Fruit fly (Drosophila melanogaster) whole organism, embryonic: ENCODE data around the gene miple1.
A peak's percentile ranks its signal among the peaks of the same experiment; 100 is the strongest.

Experiments
- Abd-B ChIP-seq: fragments of 200-800 bp; sonication (Bioruptor generic); optimal IDR thresholded peaks from 2 replicates; lab custom pipeline; 2018; ENCODE audit warnings: missing biosample characterization, mild to moderate bottlenecking, missing genetic modification characterization, moderate library complexity
- CG10366 ChIP-seq: fragments of 200-800 bp; sonication (Bioruptor generic); IDR thresholded peaks from 2 replicates; pipeline ENCODE4 v1.3.6; 2022; ENCODE audit warnings: missing biosample characterization, missing genetic modification characterization
- CG10565 ChIP-seq: fragments of 200-800 bp; sonication (Bioruptor generic); optimal IDR thresholded peaks from 3 replicates; lab custom pipeline; 2016; ENCODE audit warnings: missing biosample characterization, mild to moderate bottlenecking, missing genetic modification characterization
- CG12104 ChIP-seq: fragments of 200-800 bp; sonication (Bioruptor generic); optimal IDR thresholded peaks from 3 replicates; lab custom pipeline; 2016; ENCODE audit warnings: missing biosample characterization, missing genetic modification characterization
- CG12744 ChIP-seq: fragments of 200-800 bp; sonication (Bioruptor generic); optimal IDR thresholded peaks from 2 replicates; lab custom pipeline; 2016; ENCODE audit warnings: missing biosample characterization, missing genetic modification characterization
- CG13775 ChIP-seq: fragments of 200-800 bp; sonication (Bioruptor generic); optimal IDR thresholded peaks from 3 replicates; lab custom pipeline; 2017; ENCODE audit warnings: missing biosample characterization, mild to moderate bottlenecking, missing genetic modification characterization
- CG13894 ChIP-seq: fragments of 200-800 bp; sonication (Bioruptor generic); optimal IDR thresholded peaks from 3 replicates; lab custom pipeline; 2018; ENCODE audit warnings: missing biosample characterization, mild to moderate bottlenecking, missing genetic modification characterization, moderate library complexity
- CG30020 ChIP-seq: fragments of 200-800 bp; optimal IDR thresholded peaks from 2 replicates; lab custom pipeline; 2019; ENCODE audit warnings: missing biosample characterization, mild to moderate bottlenecking, missing genetic modification characterization, moderate library complexity
- CG31388 ChIP-seq: fragments of 200-800 bp; sonication (Bioruptor generic); optimal IDR thresholded peaks from 2 replicates; lab custom pipeline; 2016; ENCODE audit warnings: missing biosample characterization, missing genetic modification characterization
- CG31441 ChIP-seq: fragments of 200-800 bp; sonication (Bioruptor generic); IDR thresholded peaks from 2 replicates; pipeline ENCODE4 v1.3.6; 2022; ENCODE audit warnings: missing biosample characterization, missing genetic modification characterization
- CG3163 ChIP-seq: fragments of 200-800 bp; sonication (Bioruptor generic); optimal IDR thresholded peaks from 3 replicates; lab custom pipeline; 2016; ENCODE audit warnings: missing biosample characterization, missing genetic modification characterization
- CG34376 ChIP-seq: fragments of 200-800 bp; sonication (Bioruptor generic); optimal IDR thresholded peaks from 2 replicates; lab custom pipeline; 2018; ENCODE audit warnings: missing biosample characterization, mild to moderate bottlenecking, missing genetic modification characterization
- CG6813 ChIP-seq: fragments of 200-800 bp; sonication (Bioruptor generic); optimal IDR thresholded peaks from 2 replicates; lab custom pipeline; 2017; ENCODE audit warnings: missing biosample characterization, missing genetic modification characterization, mild to moderate bottlenecking, moderate library complexity, missing genetic modification reagents
- CG7987 ChIP-seq: fragments of 200-800 bp; sonication (Bioruptor generic); optimal IDR thresholded peaks from 2 replicates; lab custom pipeline; 2018; ENCODE audit warnings: missing biosample characterization, mild to moderate bottlenecking, missing genetic modification characterization, moderate library complexity
- CG8924 ChIP-seq: fragments of 200-800 bp; optimal IDR thresholded peaks from 3 replicates; lab custom pipeline; 2019; ENCODE audit warnings: missing biosample characterization, mild to moderate bottlenecking, missing genetic modification characterization, moderate library complexity
- CG9609 ChIP-seq: fragments of 200-800 bp; sonication (Bioruptor generic); optimal IDR thresholded peaks from 3 replicates; lab custom pipeline; 2016; ENCODE audit warnings: missing biosample characterization, missing genetic modification characterization
- CHES-1-like ChIP-seq: fragments of 200-800 bp; sonication (Bioruptor generic); optimal IDR thresholded peaks from 2 replicates; lab custom pipeline; 2016; ENCODE audit warnings: missing biosample characterization, missing genetic modification characterization
- Deaf1 ChIP-seq: fragments of 200-800 bp; optimal IDR thresholded peaks from 3 replicates; lab custom pipeline; 2019; ENCODE audit warnings: missing biosample characterization, mild to moderate bottlenecking, missing genetic modification characterization, moderate library complexity
- Dip2 ChIP-seq: fragments of 200-800 bp; sonication (Bioruptor generic); IDR thresholded peaks from 2 replicates; pipeline ENCODE4 v1.3.6; 2022; ENCODE audit warnings: missing biosample characterization, missing genetic modification characterization
- Gug ChIP-seq: fragments of 200-800 bp; sonication (Bioruptor generic); IDR thresholded peaks from 4 replicates; pipeline ENCODE4 v1.3.6; 2022; ENCODE audit warnings: missing biosample characterization, missing genetic modification characterization
- Hand ChIP-seq: fragments of 200-800 bp; sonication (Bioruptor generic); optimal IDR thresholded peaks from 2 replicates; lab custom pipeline; 2017; ENCODE audit warnings: mild to moderate bottlenecking, missing biosample characterization, missing genetic modification reagents, missing genetic modification characterization
- Hr39 ChIP-seq: fragments of >200 bp; optimal IDR thresholded peaks from 2 replicates; lab custom pipeline; 2017
- Med ChIP-seq: fragments of 200-800 bp; sonication (Bioruptor generic); peaks from one replicate; lab custom pipeline; 2016; ENCODE audit warnings: missing biosample characterization, missing genetic modification characterization, mild to moderate bottlenecking, inconsistent platforms, moderate library complexity
- az2 ChIP-seq: fragments of 200-800 bp; sonication (Bioruptor generic); optimal IDR thresholded peaks from 3 replicates; lab custom pipeline; 2016; ENCODE audit warnings: missing biosample characterization, missing genetic modification characterization
- bbx ChIP-seq: fragments of 200-800 bp; sonication (Bioruptor generic); IDR thresholded peaks from 2 replicates; pipeline ENCODE4 v1.3.6; 2022; ENCODE audit warnings: missing biosample characterization, missing genetic modification characterization; ENCODE audit not compliant: partially characterized antibody
- crc ChIP-seq: fragments of 200-800 bp; sonication (Bioruptor generic); optimal IDR thresholded peaks from 2 replicates; lab custom pipeline; 2016; ENCODE audit warnings: missing biosample characterization, missing genetic modification characterization
- cwo ChIP-seq: fragments of 200-800 bp; sonication (Bioruptor generic); optimal IDR thresholded peaks from 3 replicates; lab custom pipeline; 2017; ENCODE audit warnings: missing biosample characterization, missing genetic modification characterization, mild to moderate bottlenecking, moderate library complexity, missing genetic modification reagents
- fd102C ChIP-seq: fragments of 200-800 bp; sonication (Bioruptor generic); optimal IDR thresholded peaks from 2 replicates; lab custom pipeline; 2018; ENCODE audit warnings: missing biosample characterization, mild to moderate bottlenecking, missing genetic modification characterization, moderate library complexity
- fd3F ChIP-seq: fragments of 200-800 bp; sonication (Bioruptor generic); optimal IDR thresholded peaks from 2 replicates; lab custom pipeline; 2018; ENCODE audit warnings: missing biosample characterization, mild to moderate bottlenecking, missing genetic modification characterization, moderate library complexity
- fru ChIP-seq: fragments of >200 bp; optimal IDR thresholded peaks from 2 replicates; lab custom pipeline; 2017
- ftz-f1 ChIP-seq: fragments of 200-800 bp; sonication (Bioruptor generic); optimal IDR thresholded peaks from 2 replicates; lab custom pipeline; 2016; ENCODE audit warnings: missing biosample characterization, missing genetic modification characterization
- grn ChIP-seq: fragments of 200-800 bp; sonication (Bioruptor generic); optimal IDR thresholded peaks from 3 replicates; lab custom pipeline; 2017; ENCODE audit warnings: missing biosample characterization, missing genetic modification characterization
- hbn ChIP-seq: fragments of 200-800 bp; sonication (Bioruptor generic); IDR thresholded peaks from 2 replicates; pipeline ENCODE4 v1.3.6; 2022; ENCODE audit warnings: missing biosample characterization, missing genetic modification characterization; ENCODE audit not compliant: partially characterized antibody
- pb ChIP-seq: fragments of 200-800 bp; sonication (Bioruptor generic); optimal IDR thresholded peaks from 3 replicates; lab custom pipeline; 2016; ENCODE audit warnings: missing biosample characterization, missing genetic modification characterization
- sens ChIP-seq: fragments of 200-800 bp; sonication (Bioruptor generic); peaks from one replicate; lab custom pipeline; 2016; ENCODE audit warnings: missing biosample characterization, missing genetic modification characterization
- slp2 ChIP-seq: fragments of 200-800 bp; sonication (Bioruptor generic); optimal IDR thresholded peaks from 2 replicates; lab custom pipeline; 2016; ENCODE audit warnings: missing biosample characterization, missing genetic modification characterization
- sna ChIP-seq: fragments of 200-800 bp; sonication (Bioruptor generic); IDR thresholded peaks from 2 replicates; pipeline ENCODE4 v1.3.6; 2022; ENCODE audit warnings: missing biosample characterization, missing genetic modification characterization; ENCODE audit not compliant: partially characterized antibody
- sug ChIP-seq: fragments of 200-800 bp; optimal IDR thresholded peaks from 2 replicates; lab custom pipeline; 2019; ENCODE audit warnings: missing biosample characterization, mild to moderate bottlenecking, missing genetic modification characterization, moderate library complexity
- tx ChIP-seq: fragments of 200-800 bp; sonication (Bioruptor generic); optimal IDR thresholded peaks from 2 replicates; lab custom pipeline; 2016; ENCODE audit warnings: missing biosample characterization, missing genetic modification characterization
- usp ChIP-seq: fragments of >200 bp; optimal IDR thresholded peaks from 2 replicates; lab custom pipeline; 2017; ENCODE audit warnings: missing biosample characterization, missing genetic modification characterization
- vfl ChIP-seq: fragments of 200-800 bp; sonication (Bioruptor generic); optimal IDR thresholded peaks from 2 replicates; lab custom pipeline; 2016; ENCODE audit warnings: missing biosample characterization, missing genetic modification characterization
- vnd ChIP-seq: fragments of 200-800 bp; sonication (Bioruptor generic); IDR thresholded peaks from 3 replicates; pipeline ENCODE4 v1.3.6; 2022; ENCODE audit warnings: missing biosample characterization, missing genetic modification characterization; ENCODE audit not compliant: partially characterized antibody
- vvl ChIP-seq: fragments of 200-800 bp; sonication (Bioruptor generic); IDR thresholded peaks from 2 replicates; pipeline ENCODE4 v1.3.6; 2022; ENCODE audit warnings: missing biosample characterization, missing genetic modification characterization
- wdn ChIP-seq: fragments of 200-800 bp; sonication (Bioruptor generic); IDR thresholded peaks from 2 replicates; pipeline ENCODE4 v1.3.6; 2022; ENCODE audit warnings: missing biosample characterization, missing genetic modification characterization
- zen2 ChIP-seq: fragments of 200-800 bp; sonication (Bioruptor generic); IDR thresholded peaks from 3 replicates; pipeline ENCODE4 v1.3.6; 2022; ENCODE audit warnings: missing biosample characterization, missing genetic modification characterization; ENCODE audit not compliant: partially characterized antibody

miple1 gene

DNA sequence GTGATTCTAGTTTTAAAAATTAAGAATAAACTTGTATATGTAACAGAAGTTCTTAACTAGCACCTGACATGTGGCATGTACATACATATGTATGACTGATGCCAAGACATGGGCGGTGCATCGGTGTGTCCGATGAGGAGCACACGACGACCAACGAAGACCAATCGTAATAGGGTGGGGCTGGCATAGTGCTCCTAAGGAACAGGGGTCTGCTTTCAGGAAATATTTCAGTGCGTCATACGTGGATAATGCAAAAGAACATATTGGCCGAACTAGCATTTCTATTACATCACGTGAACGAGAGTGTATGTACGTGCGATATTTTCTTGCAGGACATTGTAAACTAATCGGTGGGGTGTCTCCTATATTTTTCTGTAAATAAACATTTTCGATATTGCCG is at the start of gene miple1:
Gene miple1, plus strand, starts transcription at position 217 of the 400 bp plus-strand sequence.
- peak; percentile 61 for TF ChIP-seq sens (GFP tag; lab: Kevin White, UChicago)
- TF ChIP-seq cwo (GFP tag; lab: Kevin White, UChicago): no peak
- no peak for TF ChIP-seq CHES-1-like (GFP tag; lab: Kevin White, UChicago)
- peak; percentile 29 for TF ChIP-seq CG13894 (tag; lab: Kevin White, UChicago)
- TF ChIP-seq pb (GFP tag; lab: Kevin White, UChicago): no peak
- peak; percentile 85 for TF ChIP-seq Deaf1 (tag; lab: Kevin White, UChicago)

DNA sequence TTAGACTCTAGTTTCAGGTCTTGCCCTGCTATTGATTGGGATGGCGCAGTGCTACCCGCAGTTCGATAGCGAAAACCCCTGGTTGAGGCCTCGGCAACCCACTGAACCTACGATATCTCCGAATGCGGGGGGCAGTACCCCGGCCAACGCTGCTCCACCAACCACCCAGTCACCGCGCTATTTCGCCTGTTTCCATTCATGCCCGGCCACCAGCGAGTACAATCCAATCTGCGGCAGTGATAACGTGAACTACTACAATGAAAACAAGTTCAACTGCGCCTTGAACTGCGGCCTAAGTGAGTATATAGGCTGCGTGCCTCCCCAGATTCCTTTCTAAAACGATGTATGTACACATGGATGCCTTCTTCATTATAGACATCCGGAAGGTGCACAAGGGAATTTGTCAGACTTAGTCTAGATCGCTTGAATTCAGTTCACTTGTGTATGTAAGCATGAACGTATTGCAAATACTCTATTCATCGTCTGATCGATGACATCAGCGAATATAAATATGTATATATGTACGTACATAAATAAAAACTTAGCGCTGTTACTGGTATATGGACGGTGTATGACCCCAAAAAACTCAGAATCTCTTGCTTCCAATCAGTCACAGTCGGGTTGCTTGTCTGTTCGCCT is 49.5 kb upstream of the miple1 start, which contains the start of gene CG13877:
Gene CG13877, plus strand, starts transcription at position 589 of the 639 bp plus-strand sequence.
- TF ChIP-seq vfl (GFP tag; lab: Kevin White, UChicago) (no peak), CG7987 (GFP tag; lab: Kevin White, UChicago) (no peak), Med (peak; percentile 6), CG31388 (GFP tag; lab: Kevin White, UChicago) (no peak), sug (tag; lab: Kevin White, UChicago) (peak; percentile 79), Hand (no peak), CG12744 (GFP tag; lab: Kevin White, UChicago) (no peak), CG13775 (GFP tag; lab: Kevin White, UChicago) (no peak), CG10565 (GFP tag; lab: Kevin White, UChicago) (no peak), CG34376 (peak; percentile 11)

DNA sequence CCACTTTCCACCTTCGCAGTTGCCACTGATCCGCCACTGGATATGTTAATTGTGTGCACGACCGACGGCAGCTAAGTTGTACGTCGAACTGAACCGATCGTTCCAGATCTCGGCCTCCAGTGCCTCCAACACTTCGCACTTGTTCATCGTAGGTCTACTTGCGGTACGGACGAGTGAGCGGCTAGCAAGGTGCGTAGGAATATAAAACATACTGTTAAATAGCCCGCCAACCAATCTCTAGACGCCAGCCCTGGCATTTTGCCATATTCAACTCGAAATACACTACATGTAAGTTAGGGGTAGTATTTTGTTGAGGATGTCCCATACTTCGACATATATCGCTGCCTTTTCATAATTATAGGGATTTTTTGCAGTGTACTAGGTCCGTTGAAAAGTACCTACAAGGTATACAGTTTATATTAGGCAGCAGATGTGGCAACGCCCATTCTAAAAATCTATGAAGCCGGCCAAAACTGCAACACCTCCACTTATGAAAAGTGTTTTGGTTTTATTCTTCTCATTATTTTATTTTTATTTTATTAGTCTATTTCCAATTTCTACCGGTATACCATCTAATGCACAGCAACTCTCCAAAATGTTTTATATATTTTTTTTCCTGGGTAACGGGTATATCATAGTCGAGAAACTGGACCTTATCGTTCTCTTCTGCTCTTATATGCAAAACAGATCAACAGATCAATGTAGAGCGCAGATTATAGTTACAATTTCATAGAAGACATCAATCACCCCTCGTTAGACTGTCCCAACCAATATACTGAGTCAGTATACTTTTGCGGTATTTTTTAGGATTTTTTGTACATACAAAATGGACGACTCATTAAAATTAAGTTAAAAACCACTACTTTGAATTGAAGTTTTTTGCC is 43.8 kb upstream of the miple1 start, which contains the start of the genes pyx and CG33229:
Gene pyx, minus strand, starts transcription at position 51 of the 884 bp plus-strand sequence.
Gene CG33229, plus strand, starts transcription at position 834 of the 884 bp plus-strand sequence.
- peak; percentile 76 for TF ChIP-seq vvl (GFP tag; lab: Robert Waterston, UW)
- 0 out of 2 replicates have a peak, but pooled peaks have one; percentile 21 for TF ChIP-seq Dip2
- TF ChIP-seq crc: peak; percentile 60
- TF ChIP-seq Abd-B (GFP tag; lab: Kevin White, UChicago): peak; percentile 91
- no peak for TF ChIP-seq hbn (GFP tag; lab: Robert Waterston, UW)
- no peak for TF ChIP-seq fd102C (GFP tag; lab: Kevin White, UChicago)
- no peak for TF ChIP-seq vnd (GFP tag; lab: Robert Waterston, UW)
- TF ChIP-seq usp (GFP tag; lab: Kevin White, UChicago): no peak
- TF ChIP-seq CG6813 (GFP tag; lab: Kevin White, UChicago): peak; percentile 68
- TF ChIP-seq az2 (GFP tag; lab: Kevin White, UChicago): peak; percentile 87
- TF ChIP-seq tx (GFP tag; lab: Kevin White, UChicago): peak; percentile 82
- peak; percentile 27 for TF ChIP-seq ftz-f1 (GFP tag; lab: Kevin White, UChicago)
- TF ChIP-seq grn (GFP tag; lab: Kevin White, UChicago): peak; percentile 21
- peak; percentile 75 for TF ChIP-seq wdn (GFP tag; lab: Robert Waterston, UW)
- TF ChIP-seq Gug (GFP tag; lab: Robert Waterston, UW): peak; percentile 83
- no peak for TF ChIP-seq Hr39
- TF ChIP-seq CG8924 (tag; lab: Kevin White, UChicago): peak; percentile 85
- TF ChIP-seq CG10366: peak; percentile 80
- peak; percentile 80; the same call in 1 of the 2 replicates for TF ChIP-seq CG31441 (GFP tag; lab: Robert Waterston, UW)
- peak; percentile 16 for TF ChIP-seq CG3163 (GFP tag; lab: Kevin White, UChicago)
- no peak for TF ChIP-seq zen2 (GFP tag; lab: Robert Waterston, UW)
- TF ChIP-seq CG9609 (GFP tag; lab: Kevin White, UChicago): peak; percentile 88
- TF ChIP-seq fd3F: peak; percentile 81
- TF ChIP-seq CG30020 (tag; lab: Kevin White, UChicago): peak; percentile 59
- peak; percentile 90 for TF ChIP-seq CG12104
- no peak for TF ChIP-seq bbx (GFP tag; lab: Robert Waterston, UW)
- peak; percentile 90 for TF ChIP-seq CG13775 (GFP tag; lab: Kevin White, UChicago)
- TF ChIP-seq slp2 (GFP tag; lab: Kevin White, UChicago): peak; percentile 69
- no peak for TF ChIP-seq fru (lab: Kevin White, UChicago)
- peak; percentile 19; the same call in 1 of the 2 replicates for TF ChIP-seq sna
